Fruit fly (Drosophila melanogaster) whole organism, prepupa: ENCODE results near the gene CG17568.
A peak's percentile ranks its signal among the peaks of the same experiment; 100 is the strongest.

ENCODE experiments used
- Blimp-1 ChIP-seq: fragments of 200-800 bp; sonication (Bioruptor generic); optimal IDR thresholded peaks from 3 replicates; lab custom pipeline; 2017; ENCODE audit warnings: missing biosample characterization, missing genetic modification characterization, mild to moderate bottlenecking, moderate library complexity, missing genetic modification reagents
- CG10631 ChIP-seq: fragments of 200-800 bp; sonication (Bioruptor generic); optimal IDR thresholded peaks from 2 replicates; lab custom pipeline; 2016; ENCODE audit warnings: missing biosample characterization, missing genetic modification characterization
- CG10669 ChIP-seq: fragments of 200-800 bp; sonication (Bioruptor generic); optimal IDR thresholded peaks from 3 replicates; lab custom pipeline; 2018; ENCODE audit warnings: missing biosample characterization, mild to moderate bottlenecking, missing genetic modification characterization, moderate library complexity
- CG11294 ChIP-seq: fragments of 200-800 bp; sonication (Bioruptor generic); IDR thresholded peaks from 2 replicates; pipeline ENCODE4 v1.3.6; 2022; ENCODE audit warnings: missing biosample characterization, missing genetic modification characterization
- CG11762 ChIP-seq: fragments of 200-800 bp; sonication (Bioruptor generic); optimal IDR thresholded peaks from 3 replicates; lab custom pipeline; 2016; ENCODE audit warnings: missing biosample characterization, missing genetic modification characterization; ENCODE audit not compliant: insufficient read depth
- CG11902 ChIP-seq: fragments of 200-800 bp; sonication (Bioruptor generic); optimal IDR thresholded peaks from 3 replicates; lab custom pipeline; 2016; ENCODE audit warnings: missing biosample characterization, missing genetic modification characterization
- CG15336 ChIP-seq: fragments of 200-800 bp; sonication (Bioruptor generic); IDR thresholded peaks from 2 replicates; pipeline ENCODE4 v1.3.6; 2022; ENCODE audit warnings: missing biosample characterization, missing genetic modification characterization
- CG1621 ChIP-seq: fragments of 200-800 bp; sonication (Bioruptor generic); optimal IDR thresholded peaks from 3 replicates; lab custom pipeline; 2018; ENCODE audit warnings: missing biosample characterization, mild to moderate bottlenecking, missing genetic modification characterization
- CG16779 ChIP-seq: fragments of 200-800 bp; sonication (Bioruptor generic); optimal IDR thresholded peaks from 3 replicates; lab custom pipeline; 2017; ENCODE audit warnings: missing biosample characterization, mild to moderate bottlenecking, missing genetic modification characterization
- CG3032 ChIP-seq: fragments of 200-800 bp; optimal IDR thresholded peaks from 2 replicates; lab custom pipeline; 2019; ENCODE audit warnings: missing biosample characterization, mild to moderate bottlenecking, missing genetic modification characterization, moderate library complexity
- CG31627 ChIP-seq: fragments of 200-800 bp; sonication (Bioruptor generic); optimal IDR thresholded peaks from 3 replicates; lab custom pipeline; 2016; ENCODE audit warnings: missing biosample characterization, missing genetic modification characterization
- CG3919 ChIP-seq: fragments of 200-800 bp; sonication (Bioruptor generic); optimal IDR thresholded peaks from 3 replicates; lab custom pipeline; 2016; ENCODE audit warnings: missing biosample characterization, missing genetic modification characterization
- CG4318 ChIP-seq: fragments of 200-800 bp; sonication (Bioruptor generic); optimal IDR thresholded peaks from 3 replicates; lab custom pipeline; 2017; ENCODE audit warnings: missing biosample characterization, mild to moderate bottlenecking, missing genetic modification characterization
- CG6163 ChIP-seq: fragments of 200-800 bp; sonication (Bioruptor generic); IDR thresholded peaks from 3 replicates; pipeline ENCODE4 v1.3.6; 2022; ENCODE audit warnings: missing biosample characterization, missing genetic modification characterization
- CG6276 ChIP-seq: fragments of 200-800 bp; sonication (Bioruptor generic); optimal IDR thresholded peaks from 2 replicates; lab custom pipeline; 2017; ENCODE audit warnings: missing biosample characterization, mild to moderate bottlenecking, missing genetic modification characterization
- CG6792 ChIP-seq: fragments of 200-800 bp; sonication (Bioruptor generic); optimal IDR thresholded peaks from 3 replicates; lab custom pipeline; 2016; ENCODE audit warnings: missing biosample characterization, missing genetic modification characterization
- CG6854 ChIP-seq: fragments of 200-800 bp; sonication (Bioruptor generic); optimal IDR thresholded peaks from 2 replicates; lab custom pipeline; 2017; ENCODE audit warnings: missing biosample characterization, mild to moderate bottlenecking, missing genetic modification characterization
- CG7368 ChIP-seq: fragments of 200-800 bp; sonication (Bioruptor generic); optimal IDR thresholded peaks from 3 replicates; lab custom pipeline; 2016; ENCODE audit warnings: missing biosample characterization, missing genetic modification characterization
- CG8119 ChIP-seq: fragments of 200-800 bp; sonication (Bioruptor generic); IDR thresholded peaks from 3 replicates; pipeline ENCODE4 v1.3.6; 2022; ENCODE audit warnings: missing biosample characterization, missing genetic modification characterization
- CG8319 ChIP-seq: fragments of 200-800 bp; sonication (Bioruptor generic); optimal IDR thresholded peaks from 3 replicates; lab custom pipeline; 2016; ENCODE audit warnings: missing biosample characterization, missing genetic modification characterization
- CG9139 ChIP-seq: fragments of 200-800 bp; sonication (Bioruptor generic); optimal IDR thresholded peaks from 3 replicates; lab custom pipeline; 2017; ENCODE audit warnings: missing biosample characterization, mild to moderate bottlenecking, missing genetic modification characterization
- Ets21C ChIP-seq: fragments of 200-800 bp; sonication (Bioruptor generic); optimal IDR thresholded peaks from 3 replicates; lab custom pipeline; 2016; ENCODE audit warnings: missing biosample characterization, missing genetic modification characterization
- Gug ChIP-seq: fragments of 200-800 bp; sonication (Bioruptor generic); IDR thresholded peaks from 2 replicates; pipeline ENCODE4 v1.3.6; 2022; ENCODE audit warnings: missing biosample characterization, missing genetic modification characterization
- Hr39 ChIP-seq: fragments of 200-800 bp; sonication (Bioruptor generic); optimal IDR thresholded peaks from 2 replicates; lab custom pipeline; 2016; ENCODE audit warnings: missing biosample characterization, missing genetic modification characterization
- Lpt ChIP-seq: fragments of 200-800 bp; sonication (Bioruptor generic); optimal IDR thresholded peaks from 3 replicates; lab custom pipeline; 2016; ENCODE audit warnings: missing biosample characterization, missing genetic modification characterization
- Met ChIP-seq: fragments of 200-800 bp; sonication (Bioruptor generic); optimal IDR thresholded peaks from 3 replicates; lab custom pipeline; 2016; ENCODE audit warnings: missing biosample characterization, missing genetic modification characterization
- OdsH ChIP-seq: fragments of 200-800 bp; sonication (Bioruptor generic); optimal IDR thresholded peaks from 3 replicates; lab custom pipeline; 2016; ENCODE audit warnings: missing biosample characterization, missing genetic modification characterization
- Sox102F ChIP-seq: fragments of 200-800 bp; sonication (Bioruptor generic); optimal IDR thresholded peaks from 2 replicates; lab custom pipeline; 2016; ENCODE audit warnings: missing biosample characterization, mild to moderate bottlenecking, missing genetic modification characterization
- Sox15 ChIP-seq: fragments of 200-800 bp; sonication (Bioruptor generic); optimal IDR thresholded peaks from 3 replicates; lab custom pipeline; 2016; ENCODE audit warnings: missing biosample characterization, missing genetic modification characterization
- achi ChIP-seq: fragments of 200-800 bp; sonication (Bioruptor generic); optimal IDR thresholded peaks from 3 replicates; lab custom pipeline; 2016; ENCODE audit warnings: missing biosample characterization, missing genetic modification characterization
- cyc ChIP-seq: fragments of 200-800 bp; sonication (Bioruptor generic); optimal IDR thresholded peaks from 3 replicates; lab custom pipeline; 2016; ENCODE audit warnings: missing biosample characterization, missing genetic modification characterization
- dac ChIP-seq: fragments of 200-800 bp; sonication (Bioruptor generic); optimal IDR thresholded peaks from 2 replicates; lab custom pipeline; 2017; ENCODE audit warnings: missing biosample characterization, mild to moderate bottlenecking, missing genetic modification characterization
- dsx ChIP-seq: fragments of 200-800 bp; optimal IDR thresholded peaks from 3 replicates; lab custom pipeline; 2019; ENCODE audit warnings: missing biosample characterization, mild to moderate bottlenecking, missing genetic modification characterization, moderate library complexity; ENCODE audit not compliant: poor library complexity, severe bottlenecking
- eg ChIP-seq: fragments of 200-800 bp; sonication (Bioruptor generic); IDR thresholded peaks from 3 replicates; pipeline ENCODE4 v1.3.6; 2022; ENCODE audit warnings: missing biosample characterization, missing genetic modification characterization
- esn ChIP-seq: fragments of 200-800 bp; sonication (Bioruptor generic); optimal IDR thresholded peaks from 2 replicates; lab custom pipeline; 2016; ENCODE audit warnings: missing biosample characterization, mild to moderate bottlenecking, missing genetic modification characterization, moderate library complexity
- fd59A ChIP-seq: fragments of 200-800 bp; sonication (Bioruptor generic); optimal IDR thresholded peaks from 2 replicates; lab custom pipeline; 2017; ENCODE audit warnings: missing biosample characterization, mild to moderate bottlenecking, missing genetic modification characterization, missing genetic modification reagents
- fd85E ChIP-seq: fragments of 200-800 bp; sonication (Bioruptor generic); optimal IDR thresholded peaks from 3 replicates; lab custom pipeline; 2016; ENCODE audit warnings: missing biosample characterization, missing genetic modification characterization
- fkh ChIP-seq: fragments of 200-800 bp; sonication (Bioruptor generic); optimal IDR thresholded peaks from 3 replicates; lab custom pipeline; 2017; ENCODE audit warnings: missing biosample characterization, mild to moderate bottlenecking, missing genetic modification characterization, moderate library complexity
- net ChIP-seq: fragments of 200-800 bp; sonication (Bioruptor generic); optimal IDR thresholded peaks from 3 replicates; lab custom pipeline; 2016; ENCODE audit warnings: missing biosample characterization, missing genetic modification characterization
- salr ChIP-seq, 2 experiments: fragments of 200-800 bp; sonication (Bioruptor generic); optimal IDR thresholded peaks; 3 replicates each; lab custom pipeline; 2016 to 2018; ENCODE audit warnings: missing biosample characterization in 2 of 2, missing genetic modification characterization in 2 of 2, mild to moderate bottlenecking in 1 of 2
- spab ChIP-seq: fragments of 200-800 bp; sonication (Bioruptor generic); optimal IDR thresholded peaks from 2 replicates; lab custom pipeline; 2017; ENCODE audit warnings: missing biosample characterization, mild to moderate bottlenecking, missing genetic modification characterization, missing genetic modification reagents
- svp ChIP-seq: fragments of 200-800 bp; sonication (Bioruptor generic); peaks from one replicate; lab custom pipeline; 2016; ENCODE audit warnings: missing biosample characterization, missing genetic modification characterization
- topi ChIP-seq: fragments of 200-800 bp; sonication (Bioruptor generic); optimal IDR thresholded peaks from 3 replicates; lab custom pipeline; 2016; ENCODE audit warnings: missing biosample characterization, missing genetic modification characterization
- vri ChIP-seq: fragments of 200-800 bp; sonication (Bioruptor generic); optimal IDR thresholded peaks from 3 replicates; lab custom pipeline; 2016; ENCODE audit warnings: missing biosample characterization, mild to moderate bottlenecking, missing genetic modification characterization

CG17568 gene

dm6 chr2L:19164933-19165813 lies 16.3 kb downstream of the CG17568 start (continued):
- TF ChIP-seq OdsH (GFP tag; lab: Kevin White, UChicago) (peak; percentile 97), Sox102F (peak; percentile 95), CG6276 (GFP tag; lab: Kevin White, UChicago) (peak; percentile 98), topi (peak; percentile 96), CG8119 (GFP tag; lab: Robert Waterston, UW) (peak; percentile 99), Hr39 (GFP tag; lab: Kevin White, UChicago) (peak; percentile 93), CG6792 (GFP tag; lab: Kevin White, UChicago) (peak; percentile 94), CG3032 (peak; percentile 90), CG31627 (GFP tag; lab: Kevin White, UChicago) (peak; percentile 95), CG6854 (peak; percentile 89), Met (GFP tag; lab: Kevin White, UChicago) (peak; percentile 97), CG9139 (GFP tag; lab: Kevin White, UChicago) (peak; percentile 74), fd59A (GFP tag; lab: Kevin White, UChicago) (peak; percentile 79), CG11294 (GFP tag; lab: Robert Waterston, UW) (peak; percentile 97), CG16779 (tag; lab: Kevin White, UChicago) (peak; percentile 88), Sox15 (GFP tag; lab: Kevin White, UChicago) (peak; percentile 89)

dm6 chr2L:19163975-19164371 lies 17.5 kb downstream of the CG17568 start:
- TF ChIP-seq dac = no peak
- TF ChIP-seq Lpt (GFP tag; lab: Kevin White, UChicago) = no peak
- no peak for TF ChIP-seq CG3919 (GFP tag; lab: Kevin White, UChicago)
- TF ChIP-seq Sox102F = no peak
- TF ChIP-seq CG10631 (GFP tag; lab: Kevin White, UChicago) = no peak
- TF ChIP-seq achi (GFP tag; lab: Kevin White, UChicago) = no peak
- TF ChIP-seq, all 60 proteins: peak for 0

dm6 chr2L:19163143-19163974 lies 18.1 kb downstream of the CG17568 start:
- no peak for TF ChIP-seq salr (GFP tag; optimal IDR thresholded peaks at IDR 0.05; lab: Kevin White, UChicago)
- TF ChIP-seq CG1621 (tag; lab: Kevin White, UChicago) = no peak
- TF ChIP-seq svp (GFP tag; lab: Kevin White, UChicago) = peak; percentile 66
- TF ChIP-seq Blimp-1 (GFP tag; lab: Kevin White, UChicago) = no peak
- TF ChIP-seq fd59A (GFP tag; lab: Kevin White, UChicago) = no peak
- no peak for TF ChIP-seq CG7368
- no peak for TF ChIP-seq CG10669 (GFP tag; lab: Kevin White, UChicago)
- TF ChIP-seq CG4318 (GFP tag; lab: Kevin White, UChicago) = no peak
- no peak for TF ChIP-seq CG3032
- TF ChIP-seq CG16779 (tag; lab: Kevin White, UChicago) = no peak
- TF ChIP-seq Ets21C (GFP tag; lab: Kevin White, UChicago) = no peak
- peak; percentile 59 for TF ChIP-seq eg
- no peak for TF ChIP-seq net
- no peak for TF ChIP-seq CG11762
- TF ChIP-seq CG10631 (GFP tag; lab: Kevin White, UChicago) = no peak
- no peak for TF ChIP-seq Sox15 (GFP tag; lab: Kevin White, UChicago)
- no peak for TF ChIP-seq dsx
- peak; percentile 62; the same call in 2 of the 3 replicates for TF ChIP-seq CG6163 (GFP tag; lab: Robert Waterston, UW)
- no peak for TF ChIP-seq vri
- no peak for TF ChIP-seq fkh
- no peak for TF ChIP-seq CG11902 (GFP tag; lab: Kevin White, UChicago)
- no peak for TF ChIP-seq achi (GFP tag; lab: Kevin White, UChicago)
- TF ChIP-seq CG15336 (GFP tag; lab: Robert Waterston, UW) = no peak; the same call in 1 of the 2 replicates
- TF ChIP-seq cyc (GFP tag; lab: Kevin White, UChicago) = no peak
- TF ChIP-seq Gug (GFP tag; lab: Robert Waterston, UW) = no peak
- TF ChIP-seq Met (GFP tag; lab: Kevin White, UChicago) = no peak
- no peak for TF ChIP-seq spab (GFP tag; lab: Kevin White, UChicago)
- no peak for TF ChIP-seq CG8319 (GFP tag; lab: Kevin White, UChicago)
- no peak for TF ChIP-seq esn (GFP tag; lab: Kevin White, UChicago)
- TF ChIP-seq fd85E (GFP tag; lab: Kevin White, UChicago) = no peak
- no peak for TF ChIP-seq CG11294 (GFP tag; lab: Robert Waterston, UW)
